Worm (Caenorhabditis elegans): ENCODE measurements around the gene clec-56.

Gene clec-56

DNA sequence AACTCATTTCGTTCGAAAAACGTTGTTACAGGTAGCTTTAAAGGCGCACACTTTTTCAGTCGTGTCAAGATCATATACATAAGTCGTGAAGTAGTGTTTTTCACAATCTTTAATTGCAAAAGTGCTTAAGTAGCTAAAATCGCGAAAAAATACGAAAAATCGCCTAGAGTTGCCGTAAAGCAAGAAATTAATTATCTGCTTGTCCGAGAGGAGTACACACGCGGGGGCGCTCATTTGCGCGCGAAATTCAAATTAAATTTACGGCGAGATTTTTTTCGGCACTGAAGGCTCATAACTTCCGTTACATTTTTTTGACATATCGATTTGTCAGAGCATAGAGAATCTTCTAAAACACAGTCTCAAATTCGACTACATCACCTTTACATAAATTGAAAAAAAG is 14.1 kb upstream of the clec-56 start:
- no peak for TF ChIP-seq tbx-8 (GFP tag; optimal IDR thresholded peaks at IDR 0.05)
- TF ChIP-seq nhr-237 (tag; optimal IDR thresholded peaks at IDR 0.05) = no peak
- no peak for TF ChIP-seq nhr-28 (tag; optimal IDR thresholded peaks at IDR 0.05)
- no peak for TF ChIP-seq nhr-2 (tag; optimal IDR thresholded peaks at IDR 0.05)
- no peak for TF ChIP-seq mab-5 (tag; optimal IDR thresholded peaks at IDR 0.05)
- no peak for TF ChIP-seq mls-2 (tag; optimal IDR thresholded peaks at IDR 0.05)
- TF ChIP-seq lsy-2 (tag; optimal IDR thresholded peaks at IDR 0.05) = no peak
- no peak for TF ChIP-seq ces-1 (GFP tag; optimal IDR thresholded peaks at IDR 0.05)
- TF ChIP-seq ham-2 (GFP tag; optimal IDR thresholded peaks at IDR 0.05) = no peak
- TF ChIP-seq mep-1 (tag; optimal IDR thresholded peaks at IDR 0.05) = no peak
- TF ChIP-seq lin-32 (GFP tag; optimal IDR thresholded peaks at IDR 0.05) = no peak
- TF ChIP-seq zip-8 (tag; optimal IDR thresholded peaks at IDR 0.05) = no peak
- no peak for TF ChIP-seq blmp-1 (tag; optimal IDR thresholded peaks at IDR 0.05)
- no peak for TF ChIP-seq elt-3 (tag; optimal IDR thresholded peaks at IDR 0.05)
- TF ChIP-seq unc-62 (GFP tag; optimal IDR thresholded peaks at IDR 0.05) = no peak
- TF ChIP-seq ceh-39 (tag; optimal IDR thresholded peaks at IDR 0.05) = no peak
- no peak for TF ChIP-seq elt-1 (tag; optimal IDR thresholded peaks at IDR 0.05; ENCODE audit: borderline replicate concordance, insufficient read depth)
- no peak for TF ChIP-seq cnd-1 (tag; optimal IDR thresholded peaks at IDR 0.05)
- TF ChIP-seq unc-120 (tag; optimal IDR thresholded peaks at IDR 0.05; ENCODE audit: poor library complexity, severe bottlenecking) = no peak
- no peak for TF ChIP-seq snpc-4 (tag; optimal IDR thresholded peaks at IDR 0.05)

DNA sequence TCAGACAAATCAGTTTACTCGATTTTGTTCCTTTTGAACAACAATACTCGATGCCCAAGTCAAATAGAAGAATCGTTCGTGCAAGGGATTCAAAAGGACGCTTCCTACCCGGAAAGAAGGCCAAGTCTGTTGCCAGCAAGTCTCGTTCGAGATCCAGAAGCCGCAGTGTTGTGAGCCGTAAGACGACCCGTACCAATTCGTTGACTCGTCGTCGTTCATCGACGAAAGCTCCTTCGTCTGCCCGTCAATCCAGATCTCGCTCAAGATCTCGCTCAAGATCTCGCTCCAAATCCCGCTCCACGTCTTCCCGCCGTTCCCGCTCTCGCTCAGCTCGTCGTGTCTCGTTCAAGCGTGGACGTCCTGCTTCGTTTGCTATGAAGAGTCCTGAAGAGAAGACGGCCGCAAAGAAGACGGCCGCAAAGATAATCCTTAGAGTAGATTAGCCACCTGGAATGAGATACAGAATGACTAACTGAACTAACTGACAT is 13.5 kb upstream of the clec-56 start, which contains the start of gene F08H9.2:
TSS of gene F08H9.2 (plus strand) at position 51 of the 488 bp plus-strand sequence.
- TF ChIP-seq zip-8 (tag; optimal IDR thresholded peaks at IDR 0.05) (no peak), nhr-76 (tag; optimal IDR thresholded peaks at IDR 0.05) (no peak), ceh-39 (tag; optimal IDR thresholded peaks at IDR 0.05) (no peak), sptf-1 (tag; optimal IDR thresholded peaks at IDR 0.05) (no peak), ceh-43 (GFP tag; optimal IDR thresholded peaks at IDR 0.05) (no peak), lin-32 (GFP tag; optimal IDR thresholded peaks at IDR 0.05) (no peak)

DNA sequence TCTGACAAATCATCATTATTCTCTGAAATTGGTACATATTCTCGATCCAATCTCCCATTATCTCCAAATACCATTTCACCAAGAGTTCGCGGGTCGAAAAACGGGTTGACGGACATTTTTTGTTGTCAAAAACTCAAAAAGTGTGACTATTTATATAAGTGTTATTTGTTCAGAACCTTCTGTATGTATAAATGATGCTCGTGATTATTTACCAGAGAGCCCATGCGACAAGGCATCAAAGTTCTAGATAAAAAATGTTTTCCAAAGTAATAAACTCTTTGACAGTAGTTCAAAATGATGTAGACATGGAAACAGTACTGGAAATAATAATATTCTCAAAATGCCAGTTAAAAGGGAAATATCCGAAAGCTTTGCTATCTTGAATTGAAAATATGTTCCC is 11.5 kb upstream of the clec-56 start:
- TF ChIP-seq lsy-2 (tag; optimal IDR thresholded peaks at IDR 0.05) = no peak
- no peak for TF ChIP-seq pha-4 (tag; optimal IDR thresholded peaks at IDR 0.05)
- TF ChIP-seq unc-39 (tag; optimal IDR thresholded peaks at IDR 0.05) = no peak
- no peak for TF ChIP-seq nhr-12 (tag; optimal IDR thresholded peaks at IDR 0.05)
- no peak for TF ChIP-seq unc-62 (GFP tag; optimal IDR thresholded peaks at IDR 0.05)
- no peak for TF ChIP-seq blmp-1 (tag; optimal IDR thresholded peaks at IDR 0.05)
- no peak for TF ChIP-seq mls-2 (tag; optimal IDR thresholded peaks at IDR 0.05)
- TF ChIP-seq bed-3 (GFP tag; optimal IDR thresholded peaks at IDR 0.05) = no peak
- TF ChIP-seq ztf-11 (tag; optimal IDR thresholded peaks at IDR 0.05) = no peak
- no peak for TF ChIP-seq elt-1 (tag; optimal IDR thresholded peaks at IDR 0.05; ENCODE audit: borderline replicate concordance, insufficient read depth)
- TF ChIP-seq flh-1 (GFP tag; optimal IDR thresholded peaks at IDR 0.05) = no peak
- TF ChIP-seq drap-1 (GFP tag; optimal IDR thresholded peaks at IDR 0.05) = no peak
- no peak for TF ChIP-seq tbx-8 (GFP tag; optimal IDR thresholded peaks at IDR 0.05)
- no peak for TF ChIP-seq ceh-83 (GFP tag; optimal IDR thresholded peaks at IDR 0.05)
- no peak for TF ChIP-seq sptf-1 (tag; optimal IDR thresholded peaks at IDR 0.05)
- no peak for TF ChIP-seq ham-2 (GFP tag; optimal IDR thresholded peaks at IDR 0.05)
- TF ChIP-seq sem-2 (GFP tag; optimal IDR thresholded peaks at IDR 0.05) = no peak
- TF ChIP-seq nhr-2 (tag; optimal IDR thresholded peaks at IDR 0.05) = no peak

DNA sequence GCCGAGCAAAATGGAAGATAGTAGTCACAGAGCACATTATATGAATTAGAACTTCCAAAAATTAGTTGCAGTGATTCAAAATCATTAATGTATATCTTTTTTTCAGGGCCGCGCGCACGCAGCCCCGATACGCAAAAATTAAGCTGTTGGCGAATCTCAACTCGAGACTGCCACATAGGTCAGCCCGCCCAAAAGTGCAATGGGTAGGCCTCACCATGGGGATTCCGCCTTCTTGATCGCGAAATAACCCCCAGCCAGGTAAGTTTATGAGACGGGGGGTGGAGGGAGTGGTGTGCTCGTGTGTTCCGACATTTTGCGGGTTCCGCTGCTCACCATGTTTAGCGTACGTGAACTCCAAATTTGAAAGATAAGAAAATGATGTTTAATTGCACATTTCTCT is 11.1 kb upstream of the clec-56 start, which contains the start of gene F08H9.3:
TSS of gene F08H9.3 (minus strand) at position 252 of the 400 bp plus-strand sequence.
- peak; percentile 14 for TF ChIP-seq drap-1 (GFP tag; optimal IDR thresholded peaks at IDR 0.05)
- TF ChIP-seq cnd-1 (tag; optimal IDR thresholded peaks at IDR 0.05) = peak; percentile 7

DNA sequence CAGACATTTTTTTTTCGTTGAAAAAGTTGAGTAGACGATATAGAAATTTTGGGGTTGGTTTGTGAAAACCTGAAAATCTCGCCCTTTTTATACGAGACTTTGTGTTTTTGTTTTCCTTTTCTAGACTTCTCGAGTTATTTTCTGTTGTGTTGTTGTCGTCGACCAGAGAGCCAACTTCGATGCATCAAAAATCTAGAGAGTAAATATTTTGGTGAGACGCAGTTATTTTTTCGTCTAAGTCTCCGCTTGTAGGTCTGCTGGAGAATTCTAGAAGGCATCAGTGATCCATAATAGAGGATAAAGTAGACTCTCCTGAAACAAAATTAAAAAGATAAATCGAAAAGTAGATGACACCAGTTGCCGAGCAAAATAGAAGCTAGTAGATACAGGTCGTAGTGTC is 9.8 kb upstream of the clec-56 start, which contains the start of gene F08H9.4:
TSS of gene F08H9.4 (minus strand) at position 61 of the 400 bp plus-strand sequence.
- no peak for TF ChIP-seq tbx-8 (GFP tag; optimal IDR thresholded peaks at IDR 0.05)
- no peak for TF ChIP-seq hlh-1 (tag; optimal IDR thresholded peaks at IDR 0.05)
- TF ChIP-seq drap-1 (GFP tag; optimal IDR thresholded peaks at IDR 0.05) = no peak
- TF ChIP-seq cnd-1 (tag; optimal IDR thresholded peaks at IDR 0.05) = no peak
- TF ChIP-seq blmp-1 (tag; optimal IDR thresholded peaks at IDR 0.05) = no peak
- no peak for TF ChIP-seq nhr-237 (tag; optimal IDR thresholded peaks at IDR 0.05)
- TF ChIP-seq elt-3 (tag; optimal IDR thresholded peaks at IDR 0.05) = no peak
- TF ChIP-seq ceh-39 (tag; optimal IDR thresholded peaks at IDR 0.05) = no peak
- TF ChIP-seq nhr-2 (tag; optimal IDR thresholded peaks at IDR 0.05) = no peak
- TF ChIP-seq bed-3 (GFP tag; optimal IDR thresholded peaks at IDR 0.05) = no peak
- no peak for TF ChIP-seq sem-2 (GFP tag; optimal IDR thresholded peaks at IDR 0.05)
- no peak for TF ChIP-seq mep-1 (tag; optimal IDR thresholded peaks at IDR 0.05)
- no peak for TF ChIP-seq sptf-1 (tag; optimal IDR thresholded peaks at IDR 0.05)
- TF ChIP-seq nhr-76 (tag; optimal IDR thresholded peaks at IDR 0.05) = no peak
- TF ChIP-seq ceh-43 (GFP tag; optimal IDR thresholded peaks at IDR 0.05) = no peak
- no peak for TF ChIP-seq ces-1 (GFP tag; optimal IDR thresholded peaks at IDR 0.05)
- TF ChIP-seq M03D4.4 (tag; optimal IDR thresholded peaks at IDR 0.05) = no peak
- TF ChIP-seq nhr-12 (tag; optimal IDR thresholded peaks at IDR 0.05) = no peak
- TF ChIP-seq pha-4 (tag; optimal IDR thresholded peaks at IDR 0.05) = no peak
- no peak for TF ChIP-seq mab-5 (tag; optimal IDR thresholded peaks at IDR 0.05)

Data from whole organism, mixed stage, embryonic.